Worm (Caenorhabditis elegans) whole organism, L3 larva: Measurements from ENCODE around the gene C49C8.5.

Source experiments
- R02D3.7 ChIP-seq: fragments of 150-350 bp; optimal IDR thresholded peaks from 2 replicates; lab custom pipeline; 2014; ENCODE audit warnings: missing biosample characterization, missing genetic modification characterization
- ZK546.5 ChIP-seq: sonication (generic microtip); optimal IDR thresholded peaks from 2 replicates; lab custom pipeline; 2017; ENCODE audit warnings: missing biosample characterization, missing genetic modification characterization
- aly-2 ChIP-seq: fragments of 150-350 bp; optimal IDR thresholded peaks from 2 replicates; lab custom pipeline; 2014; ENCODE audit warnings: missing biosample characterization, missing genetic modification characterization
- ama-1 ChIP-seq: fragments of 150-350 bp; optimal IDR thresholded peaks from 2 replicates; lab custom pipeline; 2018
- ceh-16 ChIP-seq: sonication (generic microtip); optimal IDR thresholded peaks from 2 replicates; lab custom pipeline; 2017; ENCODE audit warnings: missing biosample characterization, missing genetic modification characterization
- ceh-28 ChIP-seq: fragments of 150-350 bp; optimal IDR thresholded peaks from 2 replicates; lab custom pipeline; 2014; ENCODE audit warnings: missing biosample characterization, missing genetic modification reagents, missing genetic modification characterization
- ceh-82 ChIP-seq: fragments of 150-350 bp; optimal IDR thresholded peaks from 2 replicates; lab custom pipeline; 2014; ENCODE audit warnings: missing biosample characterization, missing genetic modification characterization
- ceh-9 ChIP-seq: sonication (generic microtip); optimal IDR thresholded peaks from 2 replicates; lab custom pipeline; 2018; ENCODE audit warnings: missing biosample characterization, missing genetic modification characterization
- daf-12 ChIP-seq: fragments of 150-350 bp; optimal IDR thresholded peaks from 2 replicates; lab custom pipeline; 2014; ENCODE audit warnings: missing biosample characterization, missing genetic modification reagents, missing genetic modification characterization
- egl-27 ChIP-seq: sonication (generic microtip); optimal IDR thresholded peaks from 4 replicates; lab custom pipeline; 2017; ENCODE audit warnings: missing biosample characterization, missing genetic modification reagents, missing genetic modification characterization
- egl-5 ChIP-seq: fragments of 150-350 bp; optimal IDR thresholded peaks from 2 replicates; lab custom pipeline; 2017; ENCODE audit warnings: missing biosample characterization, missing genetic modification reagents, missing genetic modification characterization, inconsistent platforms
- elt-1 ChIP-seq: fragments of 150-350 bp; optimal IDR thresholded peaks from 2 replicates; lab custom pipeline; 2014; ENCODE audit warnings: missing biosample characterization, missing genetic modification characterization
- elt-2 ChIP-seq: sonication (generic microtip); optimal IDR thresholded peaks from 2 replicates; lab custom pipeline; 2016; ENCODE audit warnings: missing genetic modification reagents, mild to moderate bottlenecking, missing genetic modification characterization, missing compliant biosample characterization
- elt-3 ChIP-seq, 3 experiments: fragments of 150-350 bp in 1 of 3; sonication (generic microtip) in 2 of 3; optimal IDR thresholded peaks; 2 replicates in 2 of 3; 4 replicates in 1 of 3; lab custom pipeline; 2014 to 2017; ENCODE audit warnings: missing biosample characterization in 3 of 3, missing genetic modification characterization in 3 of 3
- eor-1 ChIP-seq, 2 experiments: fragments of 150-350 bp; optimal IDR thresholded peaks; 2 replicates each; lab custom pipeline; 2014 to 2018; ENCODE audit warnings: missing biosample characterization in 2 of 2, missing genetic modification characterization in 2 of 2
- fkh-10 ChIP-seq: sonication (generic microtip); optimal IDR thresholded peaks from 2 replicates; lab custom pipeline; 2017; ENCODE audit warnings: missing biosample characterization, missing genetic modification reagents, missing genetic modification characterization
- fkh-2 ChIP-seq: fragments of 150-350 bp; optimal IDR thresholded peaks from 2 replicates; lab custom pipeline; 2014; ENCODE audit warnings: missing biosample characterization, missing genetic modification reagents, missing genetic modification characterization
- fos-1 ChIP-seq: fragments of 150-350 bp; optimal IDR thresholded peaks from 2 replicates; lab custom pipeline; 2014; ENCODE audit warnings: missing biosample characterization, missing genetic modification characterization
- hmg-11 ChIP-seq: sonication (generic microtip); optimal IDR thresholded peaks from 2 replicates; lab custom pipeline; 2016; ENCODE audit warnings: missing genetic modification characterization, missing compliant biosample characterization
- jun-1 ChIP-seq: fragments of 150-350 bp; optimal IDR thresholded peaks from 2 replicates; lab custom pipeline; 2014; ENCODE audit warnings: missing biosample characterization, missing genetic modification reagents, missing genetic modification characterization
- lin-15B ChIP-seq: fragments of 150-350 bp; optimal IDR thresholded peaks from 2 replicates; lab custom pipeline; 2014; ENCODE audit warnings: missing biosample characterization, missing genetic modification characterization
- lin-39 ChIP-seq: fragments of 150-350 bp; optimal IDR thresholded peaks from 2 replicates; lab custom pipeline; 2018; ENCODE audit warnings: missing biosample characterization, missing genetic modification reagents, missing genetic modification characterization
- lsy-12 ChIP-seq: sonication (generic microtip); optimal IDR thresholded peaks from 2 replicates; lab custom pipeline; 2016; ENCODE audit warnings: mild to moderate bottlenecking, missing genetic modification characterization, missing compliant biosample characterization
- mml-1 ChIP-seq: fragments of 150-350 bp; sonication (generic microtip); optimal IDR thresholded peaks from 3 replicates; lab custom pipeline; 2014; ENCODE audit warnings: missing biosample characterization, missing genetic modification characterization
- nfya-1 ChIP-seq: sonication (generic microtip); optimal IDR thresholded peaks from 2 replicates; lab custom pipeline; 2017; ENCODE audit warnings: missing genetic modification characterization, mild to moderate bottlenecking, missing compliant biosample characterization, antibody characterized with exemption, moderate library complexity; ENCODE audit not compliant: insufficient read depth
- nhr-11 ChIP-seq: fragments of 150-350 bp; optimal IDR thresholded peaks from 2 replicates; lab custom pipeline; 2014; ENCODE audit warnings: missing biosample characterization, missing genetic modification characterization
- nhr-12 ChIP-seq: fragments of 150-350 bp; optimal IDR thresholded peaks from 2 replicates; lab custom pipeline; 2014; ENCODE audit warnings: missing biosample characterization, missing genetic modification characterization
- nhr-23 ChIP-seq: fragments of 150-350 bp; optimal IDR thresholded peaks from 2 replicates; lab custom pipeline; 2014; ENCODE audit warnings: missing biosample characterization, missing genetic modification reagents, missing genetic modification characterization
- nhr-237 ChIP-seq: fragments of 150-350 bp; optimal IDR thresholded peaks from 2 replicates; lab custom pipeline; 2014; ENCODE audit warnings: missing biosample characterization, missing genetic modification characterization
- nhr-25 ChIP-seq: sonication (generic microtip); optimal IDR thresholded peaks from 2 replicates; lab custom pipeline; 2017; ENCODE audit warnings: missing biosample characterization, missing genetic modification characterization
- nhr-28 ChIP-seq: fragments of 150-350 bp; optimal IDR thresholded peaks from 2 replicates; lab custom pipeline; 2014; ENCODE audit warnings: missing biosample characterization, missing genetic modification characterization
- nhr-43 ChIP-seq: sonication (generic microtip); optimal IDR thresholded peaks from 2 replicates; lab custom pipeline; 2016; ENCODE audit warnings: mild to moderate bottlenecking, missing genetic modification characterization, missing compliant biosample characterization; ENCODE audit not compliant: poor library complexity, severe bottlenecking
- nhr-67 ChIP-seq: fragments of 150-350 bp; optimal IDR thresholded peaks from 2 replicates; lab custom pipeline; 2014; ENCODE audit warnings: missing biosample characterization, missing genetic modification characterization
- nhr-76 ChIP-seq: fragments of 150-350 bp; sonication (generic microtip); optimal IDR thresholded peaks from 5 replicates; lab custom pipeline; 2014; ENCODE audit warnings: missing biosample characterization, missing genetic modification characterization
- pha-4 ChIP-seq: fragments of 150-350 bp; optimal IDR thresholded peaks from 2 replicates; lab custom pipeline; 2014; ENCODE audit warnings: missing biosample characterization, missing genetic modification reagents, missing genetic modification characterization
- pqm-1 ChIP-seq: fragments of 150-350 bp; optimal IDR thresholded peaks from 2 replicates; lab custom pipeline; 2017; ENCODE audit warnings: missing biosample characterization, missing genetic modification characterization, inconsistent platforms
- sea-2 ChIP-seq: fragments of 150-350 bp; sonication (generic microtip); optimal IDR thresholded peaks from 4 replicates; lab custom pipeline; 2014; ENCODE audit warnings: missing biosample characterization, missing genetic modification reagents, missing genetic modification characterization
- skn-1 ChIP-seq: fragments of 150-350 bp; optimal IDR thresholded peaks from 2 replicates; lab custom pipeline; 2014; ENCODE audit warnings: missing biosample characterization, missing genetic modification characterization
- snpc-4 ChIP-seq: fragments of 150-350 bp; optimal IDR thresholded peaks from 2 replicates; lab custom pipeline; 2014; ENCODE audit warnings: missing biosample characterization, missing genetic modification characterization
- unc-62 ChIP-seq: fragments of 150-350 bp; sonication (generic microtip); optimal IDR thresholded peaks from 4 replicates; lab custom pipeline; 2014; ENCODE audit warnings: missing biosample characterization, missing genetic modification reagents, missing genetic modification characterization
- zag-1 ChIP-seq: fragments of 150-350 bp; optimal IDR thresholded peaks from 2 replicates; lab custom pipeline; 2014; ENCODE audit warnings: missing biosample characterization, missing genetic modification characterization
- ztf-11 ChIP-seq: fragments of 150-350 bp; optimal IDR thresholded peaks from 2 replicates; lab custom pipeline; 2014; ENCODE audit warnings: missing biosample characterization, missing genetic modification characterization
- ztf-4 ChIP-seq: fragments of 150-350 bp; optimal IDR thresholded peaks from 2 replicates; lab custom pipeline; 2014; ENCODE audit warnings: missing biosample characterization, missing genetic modification characterization

C49C8.5 gene

DNA sequence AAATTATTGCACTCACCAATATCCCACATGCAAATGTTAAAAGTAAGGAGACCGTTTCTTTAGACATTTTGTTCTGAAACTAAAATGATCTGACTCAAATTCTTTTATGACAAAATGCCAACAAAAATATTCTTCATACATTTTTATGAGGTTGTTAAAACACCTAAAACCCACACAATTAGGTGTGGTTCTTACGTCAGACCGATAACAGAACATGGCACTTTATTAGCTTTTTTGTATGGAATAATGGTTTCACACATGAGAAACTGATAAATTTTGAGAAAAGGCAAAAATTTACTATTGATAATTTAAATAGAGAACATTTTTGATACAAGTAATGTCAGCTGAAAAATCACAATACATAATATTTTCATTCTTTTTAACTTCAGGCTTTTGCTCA, at the start of gene C49C8.5:
Gene C49C8.5 (minus strand): TSS at position 73 of the 400 bp plus-strand sequence.
- TF ChIP-seq sea-2 (GFP tag; lab: Kevin White, UChicago) (no peak), pqm-1 (peak; percentile 20), nhr-12 (no peak), elt-2 (tag; lab: Kevin White, UChicago) (peak; percentile 54)
- TF ChIP-seq, all 47 proteins: peak for 2

ce11 chrIV:8697436-8697835, 44.0 kb upstream of the C49C8.5 start, which contains the start of gene ttll-11:
Gene ttll-11, plus strand, starts transcription at chrIV:8697736.
- TF ChIP-seq jun-1 (tag; lab: Kevin White, UChicago) (no peak), lin-39 (tag; lab: Kevin White, UChicago) (no peak), elt-2 (tag; lab: Kevin White, UChicago) (no peak), fkh-2 (tag; lab: Kevin White, UChicago) (no peak), aly-2 (tag; lab: Kevin White, UChicago) (no peak), mml-1 (tag; lab: Kevin White, UChicago) (no peak), nhr-11 (tag; lab: Kevin White, UChicago) (no peak), ZK546.5 (tag; lab: Kevin White, UChicago) (no peak)

ce11 chrIV:8691486-8691885, 38.0 kb upstream of the C49C8.5 start, which contains the start of the genes hst-1 and ints-6:
Gene hst-1, minus strand, starts transcription at chrIV:8691513.
Gene ints-6, plus strand, starts transcription at chrIV:8691745.
- TF ChIP-seq ceh-28 (tag; lab: Kevin White, UChicago) (no peak), nhr-23 (tag; lab: Kevin White, UChicago) (peak; percentile 13), ztf-11 (tag; lab: Kevin White, UChicago) (no peak), elt-1 (no peak), nhr-43 (no peak), sea-2 (GFP tag; lab: Kevin White, UChicago) (no peak), hmg-11 (tag; lab: Kevin White, UChicago) (peak; percentile 29), elt-2 (tag; lab: Kevin White, UChicago) (no peak), nhr-237 (tag; lab: Kevin White, UChicago) (no peak), lin-15B (tag; lab: Kevin White, UChicago) (peak; percentile 8), eor-1 (tag; optimal IDR thresholded peaks at IDR 0.05; lab: Kevin White, UChicago) (no peak), nfya-1 (no peak), fkh-2 (tag; lab: Kevin White, UChicago) (no peak), egl-27 (tag; lab: Kevin White, UChicago) (no peak), zag-1 (tag; lab: Kevin White, UChicago) (no peak), pqm-1 (no peak), pha-4 (peak; percentile 55)

- TF ChIP-seq jun-1 (tag; lab: Kevin White, UChicago) = peak; percentile 76
- TF ChIP-seq hmg-11 (tag; lab: Kevin White, UChicago) = peak; percentile 84
- TF ChIP-seq lin-15B (tag; lab: Kevin White, UChicago) = peak; percentile 89
- TF ChIP-seq ceh-82 (tag; lab: Kevin White, UChicago) = peak; percentile 23
- TF ChIP-seq lin-39 (tag; lab: Kevin White, UChicago) = peak; percentile 19
- TF ChIP-seq ztf-11 (tag; lab: Kevin White, UChicago) = no peak
- TF ChIP-seq elt-3 (tag; optimal IDR thresholded peaks at IDR 0.05; lab: Kevin White, UChicago) = no peak
- TF ChIP-seq ztf-4 (tag; lab: Kevin White, UChicago) = no peak
- TF ChIP-seq fkh-10 (GFP tag; lab: Kevin White, UChicago) = no peak
- no peak for TF ChIP-seq nhr-28 (tag; lab: Kevin White, UChicago)
- no peak for TF ChIP-seq aly-2 (tag; lab: Kevin White, UChicago)
- TF ChIP-seq lsy-12 (tag; lab: Kevin White, UChicago) = peak; percentile 64
- TF ChIP-seq unc-62 (GFP tag; lab: Kevin White, UChicago) = no peak
- peak; percentile 92 for TF ChIP-seq pha-4
- no peak for TF ChIP-seq fkh-2 (tag; lab: Kevin White, UChicago)
- peak; percentile 62 for TF ChIP-seq pqm-1
- TF ChIP-seq ama-1 (lab: Kevin White, UChicago) = peak; percentile 71
- TF ChIP-seq nhr-12 = no peak
- TF ChIP-seq nhr-23 (tag; lab: Kevin White, UChicago) = peak; percentile 95
- no peak for TF ChIP-seq egl-27 (tag; lab: Kevin White, UChicago)
- TF ChIP-seq ceh-28 (tag; lab: Kevin White, UChicago) = peak; percentile 78
- no peak for TF ChIP-seq nhr-67 (tag; lab: Kevin White, UChicago)
- peak; percentile 42 for TF ChIP-seq elt-2 (tag; lab: Kevin White, UChicago)
- no peak for TF ChIP-seq ceh-16 (tag; lab: Kevin White, UChicago)
- TF ChIP-seq snpc-4 (tag; lab: Kevin White, UChicago) = peak; percentile 77
- TF ChIP-seq skn-1 (tag; lab: Kevin White, UChicago) = peak; percentile 83
- TF ChIP-seq nhr-76 (tag; lab: Kevin White, UChicago) = no peak
- TF ChIP-seq nhr-11 (tag; lab: Kevin White, UChicago) = peak; percentile 38
- TF ChIP-seq fos-1 = no peak
- TF ChIP-seq sea-2 (GFP tag; lab: Kevin White, UChicago) = no peak
- TF ChIP-seq eor-1 (tag; optimal IDR thresholded peaks at IDR 0.05; lab: Kevin White, UChicago) = no peak
- no peak for TF ChIP-seq mml-1 (tag; lab: Kevin White, UChicago)
- TF ChIP-seq elt-1 = no peak
- TF ChIP-seq daf-12 (tag; lab: Kevin White, UChicago) = no peak
- peak; percentile 81 for TF ChIP-seq nhr-25 (tag; lab: Kevin White, UChicago)
- TF ChIP-seq egl-5 (tag; lab: Kevin White, UChicago) = no peak
- no peak for TF ChIP-seq ceh-9
- TF ChIP-seq nhr-43 = peak; percentile 79
- peak; percentile 76 for TF ChIP-seq R02D3.7
Measured at ce11 chrIV:8687605-8688191, 34.2 kb upstream of the C49C8.5 start, which contains the start of gene snrp-3. Gene snrp-3, minus strand, starts transcription at chrIV:8687810.
